Fruit fly (Drosophila melanogaster): ENCODE results near the gene CG31373.

CG31373 gene

dm6 chr3R:10688835-10689234, 20.3 kb downstream of the CG31373 start (continued):
- TF ChIP-seq mld (GFP tag; IDR thresholded peaks at IDR 0.05; ENCODE audit: partially characterized antibody) (no peak), Eip74EF (GFP tag; optimal IDR thresholded peaks at IDR 0.05) (no peak), CG1024 (GFP tag; IDR thresholded peaks at IDR 0.05) (no peak), bigmax (GFP tag; optimal IDR thresholded peaks at IDR 0.05) (no peak), scrt (GFP tag; optimal IDR thresholded peaks at IDR 0.05) (peak; percentile 52), CG14014 (GFP tag; IDR thresholded peaks at IDR 0.05) (0 out of 2 replicates have a peak, but pooled peaks have one; percentile 51), Lhr (GFP tag; optimal IDR thresholded peaks at IDR 0.05) (no peak), CG13624 (GFP tag; optimal IDR thresholded peaks at IDR 0.05) (no peak), GATAe (GFP tag; conservative IDR thresholded peaks at IDR 0.05) (0 out of 2 replicates have a peak, but pooled peaks have one; percentile 18), disco-r (GFP tag; optimal IDR thresholded peaks at IDR 0.05) (no peak), zf30C (GFP tag; optimal IDR thresholded peaks at IDR 0.05) (no peak), CG16779 (GFP tag; IDR thresholded peaks at IDR 0.05) (no peak), CG6854 (GFP tag; optimal IDR thresholded peaks at IDR 0.05) (peak; percentile 38), CG2116 (GFP tag; optimal IDR thresholded peaks at IDR 0.05) (no peak), Asciz (GFP tag; optimal IDR thresholded peaks at IDR 0.05) (no peak), Bteb2 (GFP tag; optimal IDR thresholded peaks at IDR 0.05) (peak; percentile 56), ato (GFP tag; IDR thresholded peaks at IDR 0.05; ENCODE audit: partially characterized antibody) (no peak), CG8944 (GFP tag; optimal IDR thresholded peaks at IDR 0.05) (no peak), HmgD (GFP tag; optimal IDR thresholded peaks at IDR 0.05) (no peak), cwo (GFP tag; optimal IDR thresholded peaks at IDR 0.05) (peak; percentile 55), CG13775 (GFP tag; optimal IDR thresholded peaks at IDR 0.05) (peak; percentile 32), CG12155 (GFP tag; optimal IDR thresholded peaks at IDR 0.05) (peak; percentile 32), tap (tag; optimal IDR thresholded peaks at IDR 0.05) (no peak), CG7745 (tag; optimal IDR thresholded peaks at IDR 0.05) (no peak), CG11093 (GFP tag; IDR thresholded peaks at IDR 0.05) (0 out of 3 replicates have a peak, but pooled peaks have one; percentile 9), MESR4 (GFP tag; optimal IDR thresholded peaks at IDR 0.05) (no peak), Lpt (GFP tag; optimal IDR thresholded peaks at IDR 0.05) (no peak), CG5953 (GFP tag; IDR thresholded peaks at IDR 0.05) (no peak), tio (GFP tag; optimal IDR thresholded peaks at IDR 0.05) (peak; percentile 21), CG9797 (GFP tag; optimal IDR thresholded peaks at IDR 0.05) (no peak), Mad (GFP tag; optimal IDR thresholded peaks at IDR 0.05) (no peak), Max (GFP tag; optimal IDR thresholded peaks at IDR 0.05) (no peak), CG6175 (GFP tag; IDR thresholded peaks at IDR 0.05) (no peak), CG31388 (GFP tag; optimal IDR thresholded peaks at IDR 0.05) (no peak), CG4282 (GFP tag; optimal IDR thresholded peaks at IDR 0.05) (no peak), E2f1 (GFP tag; IDR thresholded peaks at IDR 0.05) (0 out of 2 replicates have a peak, but pooled peaks have one; percentile 28), gce (GFP tag; IDR thresholded peaks at IDR 0.05) (peak; percentile 60; the same call in 1 of the 3 replicates), CG11504 (tag; optimal IDR thresholded peaks at IDR 0.05) (peak; percentile 58), lmd (GFP tag; IDR thresholded peaks at IDR 0.05) (peak; percentile 50; the same call in 1 of the 2 replicates), amos (GFP tag; IDR thresholded peaks at IDR 0.05; ENCODE audit: partially characterized antibody) (no peak), dati (GFP tag; IDR thresholded peaks at IDR 0.05) (no peak), CG14965 (GFP tag; optimal IDR thresholded peaks at IDR 0.05; ENCODE audit: borderline replicate concordance) (no peak), danr (GFP tag; IDR thresholded peaks at IDR 0.05) (no peak), CG12104 (GFP tag; optimal IDR thresholded peaks at IDR 0.05) (no peak), caup (GFP tag; optimal IDR thresholded peaks at IDR 0.05; ENCODE audit: severe bottlenecking) (peak; percentile 67), nom (GFP tag; optimal IDR thresholded peaks at IDR 0.05) (no peak), CG16813 (GFP tag; IDR thresholded peaks at IDR 0.05; ENCODE audit: partially characterized antibody) (no peak), grn (GFP tag; optimal IDR thresholded peaks at IDR 0.05) (no peak), CG7987 (GFP tag; optimal IDR thresholded peaks at IDR 0.05) (no peak), CG34422 (GFP tag; IDR thresholded peaks at IDR 0.05) (0 out of 3 replicates have a peak, but pooled peaks have one; percentile 27)

Measured in whole organism, embryonic.